Fruit fly (Drosophila melanogaster) whole organism: ENCODE measurements around the gene Nedd4.

Experiments used
- CG8478 ChIP-seq: fragments of >200 bp; optimal IDR thresholded peaks from 2 replicates; lab custom pipeline; 2018; ENCODE audit warnings: inconsistent platforms
- Dll ChIP-seq: fragments of >200 bp; optimal IDR thresholded peaks from 2 replicates; lab custom pipeline; 2017
- EcR ChIP-seq, 2 experiments: fragments of >200 bp; optimal IDR thresholded peaks; 2 replicates each; lab custom pipeline; 2017; ENCODE audit warnings: missing biosample characterization in 2 of 2, missing genetic modification characterization in 2 of 2, missing genetic modification reagents in 2 of 2
- pan ChIP-seq: fragments of >200 bp; optimal IDR thresholded peaks from 2 replicates; lab custom pipeline; 2017
- psq ChIP-seq: fragments of >200 bp; optimal IDR thresholded peaks from 2 replicates; lab custom pipeline; 2017
- usp ChIP-seq: fragments of >200 bp; optimal IDR thresholded peaks from 2 replicates; lab custom pipeline; 2017; ENCODE audit warnings: missing biosample characterization, missing genetic modification characterization, mixed read lengths

The Nedd4 gene

dm6 chr3L:17555794-17556193, 25.9 kb downstream of the Nedd4 start:
- no peak for TF ChIP-seq Dll (lab: Kevin White, UChicago)
- no peak for TF ChIP-seq psq
- TF ChIP-seq usp (GFP tag; lab: Kevin White, UChicago): no peak
- TF ChIP-seq EcR (GFP tag; optimal IDR thresholded peaks at IDR 0.05; lab: Kevin White, UChicago): no peak
- no peak for TF ChIP-seq CG8478 (lab: Kevin White, UChicago)
- TF ChIP-seq pan: no peak

dm6 chr3L:17557215-17557904, 27.5 kb downstream of the Nedd4 start, which contains the start of gene CycT:
TSS of gene CycT (minus strand) at chr3L:17557788.
- TF ChIP-seq usp (GFP tag; lab: Kevin White, UChicago): no peak
- TF ChIP-seq CG8478 (lab: Kevin White, UChicago): peak; percentile 15

dm6 chr3L:17562263-17562662, 32.4 kb downstream of the Nedd4 start:
- no peak for TF ChIP-seq Dll (lab: Kevin White, UChicago)
- no peak for TF ChIP-seq EcR (GFP tag; optimal IDR thresholded peaks at IDR 0.05; lab: Kevin White, UChicago)
- TF ChIP-seq usp (GFP tag; lab: Kevin White, UChicago): no peak
- TF ChIP-seq CG8478 (lab: Kevin White, UChicago): no peak
- TF ChIP-seq psq: no peak
- no peak for TF ChIP-seq pan

- TF ChIP-seq pan: no peak
- no peak for TF ChIP-seq EcR (GFP tag; optimal IDR thresholded peaks at IDR 0.05; lab: Kevin White, UChicago)
These were observed 33.3 kb downstream of the Nedd4 start for dm6 chr3L:17563133-17563532.

dm6 chr3L:17563536-17564257, 33.8 kb downstream of the Nedd4 start:
- TF ChIP-seq psq (no peak), Dll (lab: Kevin White, UChicago) (peak; percentile 99)

dm6 chr3L:17566335-17567242, 36.7 kb downstream of the Nedd4 start:
- TF ChIP-seq Dll (lab: Kevin White, UChicago) (no peak), EcR (GFP tag; optimal IDR thresholded peaks at IDR 0.05; lab: Kevin White, UChicago) (peak in 1 of 2 experiments; percentile 44), usp (GFP tag; lab: Kevin White, UChicago) (no peak), psq (no peak), CG8478 (lab: Kevin White, UChicago) (no peak)

- TF ChIP-seq pan (no peak), usp (GFP tag; lab: Kevin White, UChicago) (no peak), psq (no peak), Dll (lab: Kevin White, UChicago) (no peak), EcR (GFP tag; optimal IDR thresholded peaks at IDR 0.05; lab: Kevin White, UChicago) (no peak), CG8478 (lab: Kevin White, UChicago) (no peak)
These were observed 38.8 kb downstream of the Nedd4 start for dm6 chr3L:17568698-17569097.

- TF ChIP-seq CG8478 (lab: Kevin White, UChicago) (peak; percentile 61), psq (no peak), Dll (lab: Kevin White, UChicago) (peak; percentile 77), EcR (GFP tag; optimal IDR thresholded peaks at IDR 0.05; lab: Kevin White, UChicago) (peak; percentile 37 to 55), usp (GFP tag; lab: Kevin White, UChicago) (no peak)
These were observed 40.1 kb downstream of the Nedd4 start for dm6 chr3L:17569737-17570546.

- TF ChIP-seq CG8478 (lab: Kevin White, UChicago): no peak
- TF ChIP-seq EcR (GFP tag; optimal IDR thresholded peaks at IDR 0.05; lab: Kevin White, UChicago): no peak
- no peak for TF ChIP-seq Dll (lab: Kevin White, UChicago)
- TF ChIP-seq usp (GFP tag; lab: Kevin White, UChicago): no peak
- no peak for TF ChIP-seq psq
- no peak for TF ChIP-seq pan
These were observed 40.6 kb downstream of the Nedd4 start for dm6 chr3L:17570547-17570873.

dm6 chr3L:17572090-17572489, 42.2 kb downstream of the Nedd4 start:
- TF ChIP-seq EcR (GFP tag; optimal IDR thresholded peaks at IDR 0.05; lab: Kevin White, UChicago) (no peak), psq (no peak), usp (GFP tag; lab: Kevin White, UChicago) (no peak), CG8478 (lab: Kevin White, UChicago) (no peak), pan (no peak), Dll (lab: Kevin White, UChicago) (no peak)

- TF ChIP-seq pan (no peak), CG8478 (lab: Kevin White, UChicago) (no peak), psq (no peak), Dll (lab: Kevin White, UChicago) (peak; percentile 21), EcR (GFP tag; optimal IDR thresholded peaks at IDR 0.05; lab: Kevin White, UChicago) (peak in 1 of 2 experiments; percentile 67), usp (GFP tag; lab: Kevin White, UChicago) (no peak)
These were observed 43.9 kb downstream of the Nedd4 start for dm6 chr3L:17573823-17574222.
